Fruit fly (Drosophila melanogaster): Measurements from ENCODE around the gene Nepl19.

The Nepl19 gene

dm6 chr3R:28831626-28832267 lies 48.2 kb downstream of the Nepl19 start, which contains the start of gene WASp (continued):
- TF ChIP-seq CHES-1-like (GFP tag; optimal IDR thresholded peaks at IDR 0.05) (peak; percentile 83), CG16813 (GFP tag; IDR thresholded peaks at IDR 0.05; ENCODE audit: partially characterized antibody) (peak; percentile 51; the same call in 2 of the 3 replicates), sna (GFP tag; IDR thresholded peaks at IDR 0.05; ENCODE audit: partially characterized antibody) (no peak), Hsf (GFP tag; optimal IDR thresholded peaks at IDR 0.05) (peak; percentile 81), MBD-R2 (GFP tag; IDR thresholded peaks at IDR 0.05) (peak; percentile 77), Atf3 (GFP tag; optimal IDR thresholded peaks at IDR 0.05) (peak; percentile 39), cg (GFP tag; optimal IDR thresholded peaks at IDR 0.05) (no peak), luna (GFP tag; optimal IDR thresholded peaks at IDR 0.05) (peak; percentile 73), zen2 (GFP tag; IDR thresholded peaks at IDR 0.05; ENCODE audit: partially characterized antibody) (no peak; the same call in 2 of the 3 replicates), CG12659 (GFP tag; optimal IDR thresholded peaks at IDR 0.05) (peak; percentile 94), ro (GFP tag; IDR thresholded peaks at IDR 0.05) (no peak), CG11696 (GFP tag; IDR thresholded peaks at IDR 0.05) (0 out of 2 replicates have a peak, but pooled peaks have one; percentile 46), Hr78 (GFP tag; optimal IDR thresholded peaks at IDR 0.05) (no peak), E2f2 (GFP tag; IDR thresholded peaks at IDR 0.05) (peak; percentile 73), br (optimal IDR thresholded peaks at IDR 0.05) (no peak), Bteb2 (GFP tag; optimal IDR thresholded peaks at IDR 0.05) (peak; percentile 76), wor (GFP tag; IDR thresholded peaks at IDR 0.05) (no peak), ac (GFP tag; optimal IDR thresholded peaks at IDR 0.05) (no peak), CG31441 (GFP tag; IDR thresholded peaks at IDR 0.05) (no peak), CG17361 (GFP tag; IDR thresholded peaks at IDR 0.05) (peak; percentile 72; the same call in 2 of the 3 replicates), cad (GFP tag; optimal IDR thresholded peaks at IDR 0.05) (no peak), sens-2 (GFP tag; IDR thresholded peaks at IDR 0.05) (0 out of 2 replicates have a peak, but pooled peaks have one; percentile 42), z (GFP tag; IDR thresholded peaks at IDR 0.05) (0 out of 3 replicates have a peak, but pooled peaks have one; percentile 37), CG11456 (GFP tag; IDR thresholded peaks at IDR 0.05) (peak; percentile 86), Hmr (GFP tag; optimal IDR thresholded peaks at IDR 0.05) (peak; percentile 90), Trl (optimal IDR thresholded peaks at IDR 0.05) (no peak), Trl (GFP tag; optimal IDR thresholded peaks at IDR 0.05) (peak; percentile 87), dmrt11E (tag; optimal IDR thresholded peaks at IDR 0.05) (peak; percentile 51), CG15011 (GFP tag; optimal IDR thresholded peaks at IDR 0.05) (peak; percentile 32), Nf-YB (GFP tag; optimal IDR thresholded peaks at IDR 0.05) (peak; percentile 40), pzg (GFP tag; optimal IDR thresholded peaks at IDR 0.05) (peak; percentile 94), shn (GFP tag; optimal IDR thresholded peaks at IDR 0.05) (peak; percentile 78), CG3847 (GFP tag; IDR thresholded peaks at IDR 0.05) (peak; percentile 69), Hey (tag; optimal IDR thresholded peaks at IDR 0.05) (peak; percentile 45), Sry-δ (GFP tag; optimal IDR thresholded peaks at IDR 0.05) (peak; percentile 94), CG16779 (GFP tag; IDR thresholded peaks at IDR 0.05) (no peak), PHDP (tag; optimal IDR thresholded peaks at IDR 0.05) (no peak), grau (tag; optimal IDR thresholded peaks at IDR 0.05) (peak; percentile 69), CG13775 (GFP tag; optimal IDR thresholded peaks at IDR 0.05) (peak; percentile 79), CG3163 (GFP tag; optimal IDR thresholded peaks at IDR 0.05) (peak; percentile 70), Oaz (GFP tag; IDR thresholded peaks at IDR 0.05) (peak; percentile 39; the same call in 1 of the 2 replicates), jigr1 (GFP tag; IDR thresholded peaks at IDR 0.05) (no peak), CG10209 (GFP tag; optimal IDR thresholded peaks at IDR 0.05) (peak; percentile 77), TFAM (GFP tag; optimal IDR thresholded peaks at IDR 0.05) (no peak), gem (tag; optimal IDR thresholded peaks at IDR 0.05) (no peak), da (GFP tag; optimal IDR thresholded peaks at IDR 0.05) (peak; percentile 75), tgo (GFP tag; IDR thresholded peaks at IDR 0.05) (peak; percentile 62), jing (GFP tag; optimal IDR thresholded peaks at IDR 0.05) (no peak), D19A (tag; optimal IDR thresholded peaks at IDR 0.05) (no peak), CG14441 (GFP tag; IDR thresholded peaks at IDR 0.05) (peak; percentile 70), bcd (GFP tag; optimal IDR thresholded peaks at IDR 0.05) (peak; percentile 80)

Measured in whole organism, embryonic.